Worm (Caenorhabditis elegans): ENCODE results near the gene F40C5.2.

- no peak for TF ChIP-seq flt-1 (GFP tag; IDR thresholded peaks at IDR 0.05)
- no peak for TF ChIP-seq med-1 (GFP tag; optimal IDR thresholded peaks at IDR 0.05; ENCODE audit: insufficient read depth)
Measured at ce11 chrV:3616844-3617243, 46.0 kb downstream of the F40C5.2 start.
